Worm (Caenorhabditis elegans) whole organism, midembryonic: Measurements from ENCODE around the gene C50E3.6.

ENCODE experiments used
- T22C8.4 ChIP-seq: fragments of 200-800 bp; sonication (Bioruptor generic); IDR thresholded peaks from 2 replicates; pipeline ENCODE4 v1.3.6; 2022; ENCODE audit warnings: missing genetic modification characterization, missing compliant biosample characterization
- cog-1 ChIP-seq: sonication (generic microtip); optimal IDR thresholded peaks from 2 replicates; lab custom pipeline; 2016; ENCODE audit warnings: missing genetic modification characterization, missing compliant biosample characterization
- flt-1 ChIP-seq: fragments of 200-800 bp; sonication (Bioruptor generic); IDR thresholded peaks from 2 replicates; pipeline ENCODE4 v1.3.6; 2022; ENCODE audit warnings: missing genetic modification characterization, missing compliant biosample characterization
- klf-2 ChIP-seq: fragments of 200-800 bp; sonication (Bioruptor generic); conservative IDR thresholded peaks from 2 replicates; pipeline ENCODE4 v1.3.6; 2022; ENCODE audit warnings: missing genetic modification reagents, missing genetic modification characterization, missing compliant biosample characterization
- med-1 ChIP-seq: sonication (generic microtip); optimal IDR thresholded peaks from 2 replicates; lab custom pipeline; 2017; ENCODE audit warnings: missing genetic modification characterization, mild to moderate bottlenecking, missing compliant biosample characterization, antibody characterized with exemption, missing genetic modification reagents; ENCODE audit not compliant: insufficient read depth
- ref-1 ChIP-seq: fragments of 200-800 bp; sonication (Bioruptor generic); conservative IDR thresholded peaks from 2 replicates; pipeline ENCODE4 v1.3.6; 2022; ENCODE audit warnings: missing genetic modification reagents, missing genetic modification characterization, missing compliant biosample characterization
- tab-1 ChIP-seq: fragments of 200-800 bp; sonication (Bioruptor generic); IDR thresholded peaks from 2 replicates; pipeline ENCODE4 v1.3.6; 2022; ENCODE audit warnings: missing genetic modification characterization, missing compliant biosample characterization
- ztf-23 ChIP-seq: fragments of 200-800 bp; sonication (Bioruptor generic); IDR thresholded peaks from 2 replicates; pipeline ENCODE4 v1.3.6; 2022; ENCODE audit warnings: missing genetic modification reagents, missing genetic modification characterization, missing compliant biosample characterization
- ztf-29 ChIP-seq: fragments of 200-800 bp; sonication (Bioruptor generic); IDR thresholded peaks from 2 replicates; pipeline ENCODE4 v1.3.6; 2022; ENCODE audit warnings: missing genetic modification reagents, missing genetic modification characterization, missing compliant biosample characterization

Gene C50E3.6

DNA sequence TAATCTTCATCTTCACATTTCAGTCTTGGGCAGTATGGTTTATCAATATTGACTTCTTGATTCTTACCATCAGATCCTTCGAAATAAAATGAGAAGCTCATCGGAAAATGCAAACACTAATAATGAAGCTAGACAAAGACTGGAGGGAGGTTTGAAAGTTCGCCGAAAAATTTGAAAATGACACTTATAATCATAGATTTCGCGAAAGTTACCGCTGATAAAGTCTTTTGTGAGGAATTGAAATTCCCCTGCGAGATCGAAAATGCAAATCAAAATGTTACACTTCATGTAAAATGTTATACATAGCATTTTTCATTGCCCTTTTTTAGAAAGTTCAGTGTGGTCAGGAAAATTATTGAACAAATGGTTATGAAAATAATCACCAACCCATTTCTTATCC is 7.9 kb upstream of the C50E3.6 start, which contains the start of gene C50E3.7:
Gene C50E3.7, minus strand, starts transcription at position 101 of the 400 bp plus-strand sequence.
- TF ChIP-seq cog-1 (no peak), ztf-23 (GFP tag; lab: Robert Waterston, UW) (no peak), ref-1 (no peak), med-1 (GFP tag; lab: Kevin White, UChicago) (no peak), ztf-29 (no peak), klf-2 (GFP tag; lab: Robert Waterston, UW) (no peak), T22C8.4 (no peak), tab-1 (GFP tag; lab: Robert Waterston, UW) (no peak)

DNA sequence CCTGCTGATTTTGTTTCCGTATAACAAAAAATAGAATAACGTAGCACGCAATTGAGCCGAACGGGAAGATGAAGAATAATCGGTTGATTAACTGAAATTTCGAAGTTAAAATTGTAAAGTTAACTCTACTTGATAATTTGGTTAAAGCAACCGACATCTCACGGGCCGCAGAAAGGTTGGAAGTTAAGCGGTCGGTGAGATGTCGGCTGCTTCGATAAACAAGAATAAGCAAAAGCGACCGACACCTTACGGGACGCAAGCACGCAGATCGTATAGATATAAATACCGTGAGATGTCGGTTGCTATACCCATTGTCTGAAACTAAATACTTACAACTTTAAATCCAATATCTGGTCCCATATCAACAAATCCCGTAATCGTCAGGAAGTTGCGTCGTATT is 4.8 kb upstream of the C50E3.6 start:
- TF ChIP-seq cog-1 = no peak

ce11 chrV:7587637-7588036 is 2.7 kb downstream of the C50E3.6 start, which contains the start of the genes F19F10.11 and C50E3.5:
Gene F19F10.11, minus strand, starts transcription at chrV:7587704.
Gene C50E3.5, plus strand, starts transcription at chrV:7587996.
- TF ChIP-seq T22C8.4 = no peak
- no peak for TF ChIP-seq cog-1
- no peak for TF ChIP-seq ztf-23 (GFP tag; lab: Robert Waterston, UW)
- TF ChIP-seq klf-2 (GFP tag; lab: Robert Waterston, UW) = no peak
- no peak for TF ChIP-seq tab-1 (GFP tag; lab: Robert Waterston, UW)

DNA sequence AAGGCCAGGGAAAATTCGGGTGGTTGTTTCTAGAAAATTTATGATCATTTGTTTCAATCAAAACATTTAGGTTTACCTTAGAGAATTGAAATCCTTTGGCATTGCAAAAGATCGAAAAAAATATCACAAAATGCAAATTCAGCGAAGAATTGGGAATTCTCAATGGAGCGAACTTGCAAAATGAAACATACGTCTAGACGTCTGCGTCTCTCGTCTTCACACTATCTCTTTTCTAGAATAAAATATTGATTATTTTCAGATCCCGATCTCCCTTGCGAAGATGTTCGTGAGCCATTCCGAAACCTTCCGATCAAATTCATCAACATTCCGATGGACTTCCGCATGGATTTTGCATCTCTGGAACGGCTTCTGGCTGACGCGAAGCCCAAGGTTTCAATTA is 10.0 kb downstream of the C50E3.6 start, which contains the start of gene ets-6:
Gene ets-6, minus strand, starts transcription at position 169 of the 400 bp plus-strand sequence.
- TF ChIP-seq flt-1 (GFP tag; lab: Robert Waterston, UW) = no peak
- no peak for TF ChIP-seq cog-1
- TF ChIP-seq ref-1 = no peak
- peak; percentile 67 for TF ChIP-seq T22C8.4
- TF ChIP-seq med-1 (GFP tag; lab: Kevin White, UChicago) = no peak

- no peak for TF ChIP-seq klf-2 (GFP tag; lab: Robert Waterston, UW)
- no peak for TF ChIP-seq ztf-29
- no peak for TF ChIP-seq T22C8.4
- no peak for TF ChIP-seq ztf-23 (GFP tag; lab: Robert Waterston, UW)
- TF ChIP-seq tab-1 (GFP tag; lab: Robert Waterston, UW) = no peak
- no peak for TF ChIP-seq cog-1
- TF ChIP-seq med-1 (GFP tag; lab: Kevin White, UChicago) = no peak
- TF ChIP-seq ref-1 = no peak
- TF ChIP-seq flt-1 (GFP tag; lab: Robert Waterston, UW) = no peak
Measured at ce11 chrV:7575563-7575962, 14.8 kb downstream of the C50E3.6 start, which contains the start of the genes snu-66 and ints-9. Gene snu-66, minus strand, starts transcription at chrV:7575670. Gene ints-9, plus strand, starts transcription at chrV:7575802.

DNA sequence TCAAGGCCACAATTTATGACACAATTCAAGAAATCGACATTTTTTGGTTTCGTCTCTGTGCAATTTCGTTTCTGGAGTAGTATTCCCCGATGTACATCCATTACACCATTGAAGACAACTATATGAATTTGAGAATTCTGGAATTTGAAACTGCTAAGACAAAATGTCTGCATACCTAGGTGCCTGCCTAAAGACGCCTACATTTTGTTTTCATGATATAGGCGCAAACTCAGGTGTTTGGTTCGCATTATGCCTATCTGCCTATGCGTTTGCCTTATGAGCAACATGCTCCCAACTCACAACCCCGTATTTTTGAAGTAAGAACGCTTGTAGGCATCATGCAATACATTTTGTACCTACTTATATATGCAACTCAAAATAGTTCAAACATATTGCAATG is 19.4 kb downstream of the C50E3.6 start, which contains the start of gene F19F10.14:
Gene F19F10.14, minus strand, starts transcription at position 101 of the 400 bp plus-strand sequence.
- no peak for TF ChIP-seq flt-1 (GFP tag; lab: Robert Waterston, UW)
- TF ChIP-seq klf-2 (GFP tag; lab: Robert Waterston, UW) = no peak
- TF ChIP-seq med-1 (GFP tag; lab: Kevin White, UChicago) = no peak
- TF ChIP-seq T22C8.4 = no peak
- TF ChIP-seq ref-1 = no peak
- no peak for TF ChIP-seq ztf-23 (GFP tag; lab: Robert Waterston, UW)
- no peak for TF ChIP-seq cog-1
- no peak for TF ChIP-seq tab-1 (GFP tag; lab: Robert Waterston, UW)
- TF ChIP-seq ztf-29 = no peak

ce11 chrV:7570290-7570689 is 20.1 kb downstream of the C50E3.6 start, which contains the start of gene clec-212:
Gene clec-212, minus strand, starts transcription at chrV:7570390.
- TF ChIP-seq ref-1 (no peak), ztf-23 (GFP tag; lab: Robert Waterston, UW) (no peak), flt-1 (GFP tag; lab: Robert Waterston, UW) (no peak), med-1 (GFP tag; lab: Kevin White, UChicago) (no peak), tab-1 (GFP tag; lab: Robert Waterston, UW) (no peak), ztf-29 (no peak), klf-2 (GFP tag; lab: Robert Waterston, UW) (no peak), cog-1 (no peak), T22C8.4 (no peak)

DNA sequence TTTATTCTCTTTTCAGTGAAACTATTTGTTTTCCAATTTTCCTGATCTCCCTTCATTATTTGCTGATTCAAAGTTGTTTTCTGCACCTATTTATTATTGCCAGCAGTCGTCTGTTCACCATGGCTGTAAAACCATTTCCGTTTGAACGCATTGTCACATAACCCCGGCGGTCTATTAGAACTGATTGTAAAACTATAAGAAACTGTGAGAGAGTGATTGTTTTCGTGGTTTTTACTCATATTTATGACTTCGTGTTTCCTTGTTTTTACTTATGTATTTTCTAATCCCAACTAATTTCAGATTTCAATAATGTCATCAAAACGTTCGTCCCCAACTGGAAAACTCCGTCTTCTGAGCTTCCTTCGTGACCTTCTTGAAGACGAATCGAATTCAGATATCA is 27.4 kb downstream of the C50E3.6 start, which contains the start of gene F19F10.1:
Gene F19F10.1, plus strand, starts transcription at position 301 of the 400 bp plus-strand sequence.
- TF ChIP-seq ztf-29 (no peak), med-1 (GFP tag; lab: Kevin White, UChicago) (no peak)

- TF ChIP-seq flt-1 (GFP tag; lab: Robert Waterston, UW) (no peak), ztf-29 (no peak), cog-1 (no peak), ztf-23 (GFP tag; lab: Robert Waterston, UW) (no peak), ref-1 (no peak), T22C8.4 (no peak), tab-1 (GFP tag; lab: Robert Waterston, UW) (no peak), med-1 (GFP tag; lab: Kevin White, UChicago) (no peak), klf-2 (GFP tag; lab: Robert Waterston, UW) (no peak)
Measured at ce11 chrV:7558693-7559092, 31.7 kb downstream of the C50E3.6 start, which contains the start of gene ets-7. Gene ets-7, minus strand, starts transcription at chrV:7558793.

DNA sequence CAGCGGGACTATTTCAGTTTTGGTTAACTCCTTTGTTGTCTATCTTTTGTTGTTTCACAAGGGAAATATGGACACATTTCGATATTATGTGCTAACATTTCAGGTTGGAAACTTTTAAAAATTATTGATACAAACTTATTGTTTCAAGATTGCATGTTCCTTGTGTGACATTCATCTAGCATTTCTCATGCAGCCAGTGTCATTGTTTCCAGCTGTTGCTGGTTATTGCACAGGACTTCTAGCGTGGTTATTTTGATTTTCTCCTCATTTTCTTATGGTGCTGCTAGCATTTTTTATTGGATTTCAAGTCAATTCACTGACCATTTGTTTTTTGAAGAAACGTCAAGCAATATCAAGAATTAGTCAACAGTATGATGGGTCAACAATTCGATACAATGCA is 34.5 kb downstream of the C50E3.6 start:
- TF ChIP-seq flt-1 (GFP tag; lab: Robert Waterston, UW) = no peak
- no peak for TF ChIP-seq med-1 (GFP tag; lab: Kevin White, UChicago)
- TF ChIP-seq ztf-29 = no peak
- TF ChIP-seq cog-1 = no peak
- TF ChIP-seq T22C8.4 = no peak
- TF ChIP-seq klf-2 (GFP tag; lab: Robert Waterston, UW) = no peak
- no peak for TF ChIP-seq ref-1
- no peak for TF ChIP-seq tab-1 (GFP tag; lab: Robert Waterston, UW)
- no peak for TF ChIP-seq ztf-23 (GFP tag; lab: Robert Waterston, UW)
